Fruit fly (Drosophila melanogaster): Measurements from ENCODE around the gene CG5961.
A peak's percentile ranks its signal among the peaks of the same experiment; 100 is the strongest.

CG5961 gene

dm6 chr3R:12451376-12451775 lies 8.7 kb downstream of the CG5961 start (continued):
- TF ChIP-seq gsb (GFP tag; IDR thresholded peaks at IDR 0.05) (0 out of 2 replicates have a peak, but pooled peaks have one; percentile 6), hkb (optimal IDR thresholded peaks at IDR 0.05) (no peak), hkb (GFP tag; IDR thresholded peaks at IDR 0.05) (peak; percentile 62), sens (GFP tag) (peak; percentile 77), eyg (GFP tag; optimal IDR thresholded peaks at IDR 0.05) (no peak), CG10565 (GFP tag; optimal IDR thresholded peaks at IDR 0.05) (no peak), ems (GFP tag; optimal IDR thresholded peaks at IDR 0.05) (peak; percentile 4), Drgx (GFP tag; IDR thresholded peaks at IDR 0.05) (peak; percentile 13; the same call in 1 of the 2 replicates), CG5953 (GFP tag; IDR thresholded peaks at IDR 0.05) (no peak), BtbVII (GFP tag; optimal IDR thresholded peaks at IDR 0.05) (peak; percentile 13), kay (GFP tag; optimal IDR thresholded peaks at IDR 0.05) (no peak), esg (GFP tag; conservative IDR thresholded peaks at IDR 0.05) (peak; percentile 39; the same call in 1 of the 2 replicates), sisA (GFP tag; IDR thresholded peaks at IDR 0.05) (0 out of 2 replicates have a peak, but pooled peaks have one; percentile 31), CG16863 (GFP tag; optimal IDR thresholded peaks at IDR 0.05) (peak; percentile 25), CG10979 (tag; optimal IDR thresholded peaks at IDR 0.05) (peak; percentile 12), CG9817 (tag; optimal IDR thresholded peaks at IDR 0.05) (peak; percentile 3), CG4424 (GFP tag; optimal IDR thresholded peaks at IDR 0.05) (peak; percentile 41), Oli (tag; optimal IDR thresholded peaks at IDR 0.05) (peak; percentile 58), CG9437 (GFP tag; optimal IDR thresholded peaks at IDR 0.05) (peak; percentile 5), stc (GFP tag; IDR thresholded peaks at IDR 0.05) (peak; percentile 37; the same call in 1 of the 2 replicates), CG1233 (GFP tag; optimal IDR thresholded peaks at IDR 0.05) (no peak), CG2678 (tag; optimal IDR thresholded peaks at IDR 0.05) (no peak), E2f2 (GFP tag; IDR thresholded peaks at IDR 0.05) (peak; percentile 13; the same call in 1 of the 2 replicates), bab2 (GFP tag; optimal IDR thresholded peaks at IDR 0.05) (peak; percentile 29), phol (tag; optimal IDR thresholded peaks at IDR 0.05) (peak; percentile 47), oc (tag; optimal IDR thresholded peaks at IDR 0.05) (no peak), Blimp-1 (GFP tag; optimal IDR thresholded peaks at IDR 0.05) (peak; percentile 38), Hr51 (GFP tag; optimal IDR thresholded peaks at IDR 0.05) (peak in 1 of 2 experiments; percentile 77), CG9932 (GFP tag; IDR thresholded peaks at IDR 0.05) (0 out of 2 replicates have a peak, but pooled peaks have one; percentile 21), PHDP (tag; optimal IDR thresholded peaks at IDR 0.05) (peak; percentile 40), CG1603 (tag; optimal IDR thresholded peaks at IDR 0.05) (peak; percentile 51), CG13424 (tag; optimal IDR thresholded peaks at IDR 0.05) (peak; percentile 51), CG6689 (GFP tag; IDR thresholded peaks at IDR 0.05) (0 out of 2 replicates have a peak, but pooled peaks have one; percentile 8), CG1024 (GFP tag; IDR thresholded peaks at IDR 0.05) (no peak), CG7786 (GFP tag; optimal IDR thresholded peaks at IDR 0.05) (no peak), lmd (GFP tag; IDR thresholded peaks at IDR 0.05) (0 out of 2 replicates have a peak, but pooled peaks have one; percentile 16), Xrp1 (GFP tag; IDR thresholded peaks at IDR 0.05) (peak; percentile 45), crol (GFP tag; IDR thresholded peaks at IDR 0.05) (no peak), Trl (optimal IDR thresholded peaks at IDR 0.05) (no peak), Trl (GFP tag; optimal IDR thresholded peaks at IDR 0.05) (peak; percentile 0), Fer1 (GFP tag; optimal IDR thresholded peaks at IDR 0.05) (peak; percentile 43), HLHmδ (GFP tag; optimal IDR thresholded peaks at IDR 0.05) (no peak), chif (GFP tag; optimal IDR thresholded peaks at IDR 0.05) (peak in 1 of 2 experiments; percentile 16), CG9727 (GFP tag; optimal IDR thresholded peaks at IDR 0.05) (no peak), lilli (GFP tag; optimal IDR thresholded peaks at IDR 0.05) (no peak), HHEX (GFP tag; optimal IDR thresholded peaks at IDR 0.05) (peak; percentile 0), NfI (GFP tag; optimal IDR thresholded peaks at IDR 0.05) (peak; percentile 34), tgo (GFP tag; IDR thresholded peaks at IDR 0.05) (peak; percentile 59; the same call in 2 of the 3 replicates), Aef1 (GFP tag; IDR thresholded peaks at IDR 0.05) (no peak), CG3281 (GFP tag; optimal IDR thresholded peaks at IDR 0.05) (peak; percentile 14), pita (GFP tag; optimal IDR thresholded peaks at IDR 0.05) (no peak)
